Worm (Caenorhabditis elegans) whole organism, L3 larva: ENCODE measurements around the gene C34D10.5.

Experiments
- ZK546.5 ChIP-seq: sonication (generic microtip); optimal IDR thresholded peaks from 2 replicates; lab custom pipeline; 2017; ENCODE audit warnings: missing biosample characterization, missing genetic modification characterization
- ama-1 ChIP-seq: fragments of 150-350 bp; optimal IDR thresholded peaks from 2 replicates; lab custom pipeline; 2018
- ceh-16 ChIP-seq: sonication (generic microtip); optimal IDR thresholded peaks from 2 replicates; lab custom pipeline; 2017; ENCODE audit warnings: missing biosample characterization, missing genetic modification characterization
- ceh-28 ChIP-seq: fragments of 150-350 bp; optimal IDR thresholded peaks from 2 replicates; lab custom pipeline; 2014; ENCODE audit warnings: missing biosample characterization, missing genetic modification reagents, missing genetic modification characterization
- ceh-82 ChIP-seq: fragments of 150-350 bp; optimal IDR thresholded peaks from 2 replicates; lab custom pipeline; 2014; ENCODE audit warnings: missing biosample characterization, missing genetic modification characterization
- egl-27 ChIP-seq: sonication (generic microtip); optimal IDR thresholded peaks from 4 replicates; lab custom pipeline; 2017; ENCODE audit warnings: missing biosample characterization, missing genetic modification reagents, missing genetic modification characterization
- egl-5 ChIP-seq: fragments of 150-350 bp; optimal IDR thresholded peaks from 2 replicates; lab custom pipeline; 2017; ENCODE audit warnings: missing biosample characterization, missing genetic modification reagents, missing genetic modification characterization, inconsistent platforms
- elt-1 ChIP-seq: fragments of 150-350 bp; optimal IDR thresholded peaks from 2 replicates; lab custom pipeline; 2014; ENCODE audit warnings: missing biosample characterization, missing genetic modification characterization
- elt-2 ChIP-seq: sonication (generic microtip); optimal IDR thresholded peaks from 2 replicates; lab custom pipeline; 2016; ENCODE audit warnings: missing genetic modification reagents, mild to moderate bottlenecking, missing genetic modification characterization, missing compliant biosample characterization
- elt-3 ChIP-seq, 3 experiments: fragments of 150-350 bp in 1 of 3; sonication (generic microtip) in 2 of 3; optimal IDR thresholded peaks; 2 replicates in 2 of 3; 4 replicates in 1 of 3; lab custom pipeline; 2014 to 2017; ENCODE audit warnings: missing biosample characterization in 3 of 3, missing genetic modification characterization in 3 of 3
- eor-1 ChIP-seq, 2 experiments: fragments of 150-350 bp; optimal IDR thresholded peaks; 2 replicates each; lab custom pipeline; 2014 to 2018; ENCODE audit warnings: missing biosample characterization in 2 of 2, missing genetic modification characterization in 2 of 2
- hmg-11 ChIP-seq: sonication (generic microtip); optimal IDR thresholded peaks from 2 replicates; lab custom pipeline; 2016; ENCODE audit warnings: missing genetic modification characterization, missing compliant biosample characterization
- lin-15B ChIP-seq: fragments of 150-350 bp; optimal IDR thresholded peaks from 2 replicates; lab custom pipeline; 2014; ENCODE audit warnings: missing biosample characterization, missing genetic modification characterization
- lsy-12 ChIP-seq: sonication (generic microtip); optimal IDR thresholded peaks from 2 replicates; lab custom pipeline; 2016; ENCODE audit warnings: mild to moderate bottlenecking, missing genetic modification characterization, missing compliant biosample characterization
- nfya-1 ChIP-seq: sonication (generic microtip); optimal IDR thresholded peaks from 2 replicates; lab custom pipeline; 2017; ENCODE audit warnings: missing genetic modification characterization, mild to moderate bottlenecking, missing compliant biosample characterization, antibody characterized with exemption, moderate library complexity; ENCODE audit not compliant: insufficient read depth
- nhr-11 ChIP-seq: fragments of 150-350 bp; optimal IDR thresholded peaks from 2 replicates; lab custom pipeline; 2014; ENCODE audit warnings: missing biosample characterization, missing genetic modification characterization
- nhr-23 ChIP-seq: fragments of 150-350 bp; optimal IDR thresholded peaks from 2 replicates; lab custom pipeline; 2014; ENCODE audit warnings: missing biosample characterization, missing genetic modification reagents, missing genetic modification characterization
- nhr-237 ChIP-seq: fragments of 150-350 bp; optimal IDR thresholded peaks from 2 replicates; lab custom pipeline; 2014; ENCODE audit warnings: missing biosample characterization, missing genetic modification characterization
- nhr-25 ChIP-seq: sonication (generic microtip); optimal IDR thresholded peaks from 2 replicates; lab custom pipeline; 2017; ENCODE audit warnings: missing biosample characterization, missing genetic modification characterization
- nhr-28 ChIP-seq: fragments of 150-350 bp; optimal IDR thresholded peaks from 2 replicates; lab custom pipeline; 2014; ENCODE audit warnings: missing biosample characterization, missing genetic modification characterization
- nhr-43 ChIP-seq: sonication (generic microtip); optimal IDR thresholded peaks from 2 replicates; lab custom pipeline; 2016; ENCODE audit warnings: mild to moderate bottlenecking, missing genetic modification characterization, missing compliant biosample characterization; ENCODE audit not compliant: poor library complexity, severe bottlenecking
- nhr-67 ChIP-seq: fragments of 150-350 bp; optimal IDR thresholded peaks from 2 replicates; lab custom pipeline; 2014; ENCODE audit warnings: missing biosample characterization, missing genetic modification characterization
- snpc-4 ChIP-seq: fragments of 150-350 bp; optimal IDR thresholded peaks from 2 replicates; lab custom pipeline; 2014; ENCODE audit warnings: missing biosample characterization, missing genetic modification characterization
- tbx-2 ChIP-seq: sonication (generic microtip); optimal IDR thresholded peaks from 2 replicates; lab custom pipeline; 2016; ENCODE audit warnings: mild to moderate bottlenecking, missing genetic modification characterization, missing compliant biosample characterization
- unc-39 ChIP-seq: sonication (generic microtip); optimal IDR thresholded peaks from 4 replicates; lab custom pipeline; 2017; ENCODE audit warnings: missing biosample characterization, missing genetic modification characterization
- zag-1 ChIP-seq: fragments of 150-350 bp; optimal IDR thresholded peaks from 2 replicates; lab custom pipeline; 2014; ENCODE audit warnings: missing biosample characterization, missing genetic modification characterization
- ztf-11 ChIP-seq: fragments of 150-350 bp; optimal IDR thresholded peaks from 2 replicates; lab custom pipeline; 2014; ENCODE audit warnings: missing biosample characterization, missing genetic modification characterization
- ztf-4 ChIP-seq: fragments of 150-350 bp; optimal IDR thresholded peaks from 2 replicates; lab custom pipeline; 2014; ENCODE audit warnings: missing biosample characterization, missing genetic modification characterization

The C34D10.5 gene

ce11 chrX:8037365-8037764, 19.5 kb downstream of the C34D10.5 start:
- TF ChIP-seq elt-3 (tag; optimal IDR thresholded peaks at IDR 0.05; lab: Kevin White, UChicago), result no peak
- no peak for TF ChIP-seq ztf-11 (tag; lab: Kevin White, UChicago)
- TF ChIP-seq ZK546.5 (tag; lab: Kevin White, UChicago), result no peak
- TF ChIP-seq eor-1 (tag; optimal IDR thresholded peaks at IDR 0.05; lab: Kevin White, UChicago), result no peak
- no peak for TF ChIP-seq lsy-12 (tag; lab: Kevin White, UChicago)
- TF ChIP-seq unc-39 (tag; lab: Kevin White, UChicago), result no peak
- TF ChIP-seq nhr-67 (tag; lab: Kevin White, UChicago), result no peak
- TF ChIP-seq ceh-16 (tag; lab: Kevin White, UChicago), result no peak
- TF ChIP-seq, all 47 proteins: peak for 0

- TF ChIP-seq nhr-11 (tag; lab: Kevin White, UChicago), result no peak
- no peak for TF ChIP-seq elt-2 (tag; lab: Kevin White, UChicago)
- no peak for TF ChIP-seq nhr-67 (tag; lab: Kevin White, UChicago)
- TF ChIP-seq elt-1 (tag; lab: Kevin White, UChicago), result no peak
- TF ChIP-seq lin-15B, result no peak
These were observed 23.1 kb downstream of the C34D10.5 start, which contains the start of gene xol-1 for ce11 chrX:8040967-8041366. Gene xol-1, plus strand, starts transcription at chrX:8041313.

- TF ChIP-seq egl-5 (tag; lab: Kevin White, UChicago) (no peak), nhr-23 (tag; lab: Kevin White, UChicago) (peak; percentile 10)
- TF ChIP-seq, all 47 proteins: peak for 1
These were observed 27.3 kb downstream of the C34D10.5 start, which contains the start of gene C18A11.4 for ce11 chrX:8045152-8045551. Gene C18A11.4, plus strand, starts transcription at chrX:8045518.

- no peak for TF ChIP-seq ZK546.5 (tag; lab: Kevin White, UChicago)
- TF ChIP-seq egl-27 (tag; lab: Kevin White, UChicago), result no peak
- peak; percentile 81 for TF ChIP-seq ceh-28 (tag; lab: Kevin White, UChicago)
- peak; percentile 29 for TF ChIP-seq nhr-43
- TF ChIP-seq zag-1 (tag; lab: Kevin White, UChicago), result no peak
- peak; percentile 40 for TF ChIP-seq nhr-25
These were observed 30.8 kb downstream of the C34D10.5 start for ce11 chrX:8048637-8049036.

- no peak for TF ChIP-seq tbx-2 (tag; lab: Kevin White, UChicago)
- TF ChIP-seq ceh-82 (tag; lab: Kevin White, UChicago), result no peak
- no peak for TF ChIP-seq hmg-11 (tag; lab: Kevin White, UChicago)
- no peak for TF ChIP-seq nfya-1 (tag; lab: Kevin White, UChicago)
- no peak for TF ChIP-seq egl-5 (tag; lab: Kevin White, UChicago)
- TF ChIP-seq nhr-11 (tag; lab: Kevin White, UChicago), result no peak
- TF ChIP-seq, all 47 proteins: peak for 0
These were observed 34.2 kb downstream of the C34D10.5 start for ce11 chrX:8052055-8052454.

- peak; percentile 19 for TF ChIP-seq nfya-1 (tag; lab: Kevin White, UChicago)
- TF ChIP-seq ceh-28 (tag; lab: Kevin White, UChicago), result peak; percentile 49
- TF ChIP-seq nhr-25, result no peak
These were observed 35.2 kb downstream of the C34D10.5 start for ce11 chrX:8053008-8053441.

- TF ChIP-seq ztf-4 (tag; lab: Kevin White, UChicago) (no peak), egl-5 (tag; lab: Kevin White, UChicago) (no peak), ceh-28 (tag; lab: Kevin White, UChicago) (no peak), zag-1 (tag; lab: Kevin White, UChicago) (no peak), nhr-237 (no peak), nhr-28 (tag; lab: Kevin White, UChicago) (no peak), nhr-23 (tag; lab: Kevin White, UChicago) (no peak)
These were observed 36.7 kb downstream of the C34D10.5 start for ce11 chrX:8054478-8054877.

- peak; percentile 57 for TF ChIP-seq ceh-28 (tag; lab: Kevin White, UChicago)
- TF ChIP-seq ceh-82 (tag; lab: Kevin White, UChicago), result no peak
- TF ChIP-seq ztf-4 (tag; lab: Kevin White, UChicago), result no peak
- peak; percentile 0 for TF ChIP-seq snpc-4 (tag; lab: Kevin White, UChicago)
- TF ChIP-seq nfya-1 (tag; lab: Kevin White, UChicago), result peak; percentile 10
- TF ChIP-seq ama-1 (lab: Kevin White, UChicago), result no peak
These were observed 40.0 kb downstream of the C34D10.5 start, which contains the start of gene dim-1 for ce11 chrX:8057791-8058270. Gene dim-1, minus strand, starts transcription at chrX:8058220.
